Worm (Caenorhabditis elegans) whole organism, early embryonic: ENCODE data around the gene nlp-19.

Source experiments
- B0310.2 ChIP-seq: sonication (generic microtip); optimal IDR thresholded peaks from 2 replicates; lab custom pipeline; 2016; ENCODE audit warnings: mild to moderate bottlenecking, missing genetic modification characterization, missing compliant biosample characterization
- F13C5.2 ChIP-seq: sonication (generic microtip); optimal IDR thresholded peaks from 2 replicates; lab custom pipeline; 2017; ENCODE audit warnings: mild to moderate bottlenecking, missing genetic modification characterization, inconsistent platforms, missing compliant biosample characterization
- aly-1 ChIP-seq: sonication (generic microtip); optimal IDR thresholded peaks from 2 replicates; lab custom pipeline; 2016; ENCODE audit warnings: missing genetic modification characterization, missing compliant biosample characterization
- ama-1 ChIP-seq: fragments of 150-350 bp; optimal IDR thresholded peaks from 2 replicates; lab custom pipeline; 2014
- ceh-13 ChIP-seq: fragments of 200-800 bp; sonication (Bioruptor generic); optimal IDR thresholded peaks from 2 replicates; lab custom pipeline; 2018; ENCODE audit warnings: mild to moderate bottlenecking, missing genetic modification characterization, missing compliant biosample characterization
- ceh-36 ChIP-seq: sonication (generic microtip); optimal IDR thresholded peaks from 2 replicates; lab custom pipeline; 2016; ENCODE audit warnings: missing genetic modification characterization, inconsistent platforms, missing compliant biosample characterization
- ets-7 ChIP-seq: sonication (generic microtip); optimal IDR thresholded peaks from 2 replicates; lab custom pipeline; 2016; ENCODE audit warnings: missing genotype, missing genetic modification characterization, missing compliant biosample characterization
- flt-1 ChIP-seq: fragments of 200-800 bp; sonication (Bioruptor generic); IDR thresholded peaks from 2 replicates; pipeline ENCODE4 v1.3.6; 2022; ENCODE audit warnings: missing genetic modification characterization, missing compliant biosample characterization
- hmbx-1 ChIP-seq: sonication (generic microtip); optimal IDR thresholded peaks from 2 replicates; lab custom pipeline; 2016; ENCODE audit warnings: mild to moderate bottlenecking, missing genetic modification characterization, missing compliant biosample characterization
- hmg-4 ChIP-seq: fragments of 200-800 bp; sonication (Bioruptor generic); optimal IDR thresholded peaks from 2 replicates; lab custom pipeline; 2018; ENCODE audit warnings: mild to moderate bottlenecking, missing genetic modification characterization, missing compliant biosample characterization
- hnd-1 ChIP-seq: sonication (generic microtip); optimal IDR thresholded peaks from 2 replicates; lab custom pipeline; 2016; ENCODE audit warnings: missing genetic modification characterization, missing compliant biosample characterization
- pes-1 ChIP-seq: fragments of 200-800 bp; sonication (Bioruptor generic); IDR thresholded peaks from 2 replicates; pipeline ENCODE4 v1.3.6; 2022; ENCODE audit warnings: missing genetic modification reagents, missing genetic modification characterization, missing compliant biosample characterization
- scrt-1 ChIP-seq: fragments of 200-800 bp; sonication (Bioruptor generic); IDR thresholded peaks from 2 replicates; pipeline ENCODE4 v1.3.6; 2022; ENCODE audit warnings: missing genetic modification characterization, missing compliant biosample characterization
- sea-1 ChIP-seq: fragments of 200-800 bp; sonication (Bioruptor generic); conservative IDR thresholded peaks from 2 replicates; pipeline ENCODE4 v1.3.6; 2022; ENCODE audit warnings: missing genetic modification characterization, missing compliant biosample characterization
- tbx-11 ChIP-seq: fragments of 200-800 bp; sonication (Bioruptor generic); IDR thresholded peaks from 2 replicates; pipeline ENCODE4 v1.3.6; 2022; ENCODE audit warnings: missing genetic modification characterization, missing compliant biosample characterization
- tbx-37 ChIP-seq: fragments of 200-800 bp; sonication (Bioruptor generic); conservative IDR thresholded peaks from 2 replicates; pipeline ENCODE4 v1.3.6; 2022; ENCODE audit warnings: missing genetic modification reagents, missing genetic modification characterization, missing compliant biosample characterization
- tra-4 ChIP-seq: sonication (generic microtip); optimal IDR thresholded peaks from 2 replicates; lab custom pipeline; 2017; ENCODE audit warnings: missing genetic modification characterization, missing compliant biosample characterization

nlp-19 gene

ce11 chrX:10924031-10924430, 34.5 kb upstream of the nlp-19 start:
- TF ChIP-seq scrt-1: no peak
- no peak for TF ChIP-seq F13C5.2 (tag; lab: Kevin White, UChicago)
- TF ChIP-seq sea-1: no peak
- no peak for TF ChIP-seq flt-1 (GFP tag; lab: Robert Waterston, UW)
- no peak for TF ChIP-seq hnd-1 (tag; lab: Kevin White, UChicago)
- TF ChIP-seq aly-1 (tag; lab: Kevin White, UChicago): no peak
- TF ChIP-seq pes-1 (GFP tag; lab: Robert Waterston, UW): no peak
- no peak for TF ChIP-seq hmg-4 (GFP tag; lab: Kevin White, UChicago)
- no peak for TF ChIP-seq ceh-36 (tag; lab: Kevin White, UChicago)
- TF ChIP-seq tbx-11: no peak
- no peak for TF ChIP-seq ama-1 (lab: Kevin White, UChicago)
- no peak for TF ChIP-seq B0310.2
- TF ChIP-seq tbx-37: no peak
- TF ChIP-seq tra-4: no peak
- TF ChIP-seq ceh-13 (GFP tag; lab: Kevin White, UChicago): no peak

DNA sequence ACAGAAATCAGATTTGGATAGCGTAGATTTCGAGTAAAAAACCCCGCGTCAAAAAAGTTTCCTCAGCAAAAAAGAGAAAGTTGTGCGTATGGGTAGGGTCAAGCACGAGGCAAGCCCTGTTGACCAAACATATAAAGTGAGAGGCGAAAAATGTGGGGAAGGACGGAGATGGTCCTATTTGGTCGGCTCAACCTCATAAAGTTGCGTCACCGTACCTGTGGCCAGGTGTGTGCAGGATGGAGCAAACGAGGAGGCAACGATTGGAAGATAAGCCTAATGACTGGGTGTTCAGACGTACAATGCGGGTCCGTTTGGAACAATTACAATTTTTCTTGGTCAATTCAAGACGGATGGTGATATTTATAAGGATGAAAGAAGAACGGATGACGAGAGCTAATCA, 31.4 kb upstream of the nlp-19 start:
- TF ChIP-seq scrt-1: no peak
- peak; percentile 30 for TF ChIP-seq aly-1 (tag; lab: Kevin White, UChicago)
- TF ChIP-seq tra-4: no peak
- TF ChIP-seq ceh-13 (GFP tag; lab: Kevin White, UChicago): no peak
- no peak for TF ChIP-seq tbx-37
- no peak for TF ChIP-seq hmg-4 (GFP tag; lab: Kevin White, UChicago)
- TF ChIP-seq flt-1 (GFP tag; lab: Robert Waterston, UW): no peak
- no peak for TF ChIP-seq F13C5.2 (tag; lab: Kevin White, UChicago)

ce11 chrX:10928948-10929563, 29.5 kb upstream of the nlp-19 start, which contains the start of gene dgn-1:
dgn-1 (minus strand) TSS chrX:10928998.
- TF ChIP-seq aly-1 (tag; lab: Kevin White, UChicago) (no peak), ama-1 (lab: Kevin White, UChicago) (no peak), hmg-4 (GFP tag; lab: Kevin White, UChicago) (no peak), hmbx-1 (tag; lab: Kevin White, UChicago) (no peak), hnd-1 (tag; lab: Kevin White, UChicago) (no peak), ets-7 (tag; lab: Kevin White, UChicago) (no peak), tbx-11 (no peak), tbx-37 (no peak), ceh-36 (tag; lab: Kevin White, UChicago) (no peak), scrt-1 (no peak), F13C5.2 (tag; lab: Kevin White, UChicago) (no peak), ceh-13 (GFP tag; lab: Kevin White, UChicago) (no peak), sea-1 (no peak), flt-1 (GFP tag; lab: Robert Waterston, UW) (no peak), B0310.2 (no peak), pes-1 (GFP tag; lab: Robert Waterston, UW) (no peak)

- TF ChIP-seq pes-1 (GFP tag; lab: Robert Waterston, UW) (no peak), hmg-4 (GFP tag; lab: Kevin White, UChicago) (peak; percentile 18)
Observed at ce11 chrX:10932087-10932486, 26.4 kb upstream of the nlp-19 start.

DNA sequence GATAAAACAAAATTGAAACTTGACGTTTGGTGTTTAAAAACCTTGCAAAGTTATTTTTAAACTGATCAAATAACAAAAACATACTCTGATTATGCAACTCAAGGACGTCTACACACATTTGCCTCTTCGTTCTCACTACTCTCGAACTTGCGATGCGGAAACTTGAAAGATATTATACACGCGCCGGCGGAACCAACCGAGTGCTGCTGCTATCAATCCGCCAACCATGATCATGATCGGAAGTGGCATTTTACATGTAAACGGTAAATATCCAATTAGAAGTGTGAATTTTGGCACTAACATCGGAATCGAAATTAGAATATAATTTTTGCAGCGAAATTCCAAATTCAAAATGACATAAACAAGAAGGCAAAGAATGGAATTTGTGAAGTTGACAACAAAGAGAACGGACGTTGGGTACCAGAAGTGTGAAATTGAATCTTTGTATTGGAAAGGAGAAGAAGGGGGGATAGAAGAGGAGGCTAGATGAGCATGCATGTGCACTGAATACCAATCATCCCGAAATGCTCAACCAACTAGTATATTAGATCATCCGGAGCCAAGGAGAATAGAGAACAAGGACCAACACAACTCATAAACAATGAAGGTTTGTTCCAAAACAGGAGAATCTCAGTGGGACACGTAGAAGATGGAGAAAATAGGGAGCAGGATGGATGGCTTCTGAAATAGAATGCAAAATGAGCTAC, 25.1 kb upstream of the nlp-19 start:
- TF ChIP-seq hnd-1 (tag; lab: Kevin White, UChicago): no peak

- TF ChIP-seq hmg-4 (GFP tag; lab: Kevin White, UChicago) (no peak), hmbx-1 (tag; lab: Kevin White, UChicago) (no peak), flt-1 (GFP tag; lab: Robert Waterston, UW) (no peak), pes-1 (GFP tag; lab: Robert Waterston, UW) (no peak), tra-4 (no peak), ets-7 (tag; lab: Kevin White, UChicago) (no peak), scrt-1 (no peak), B0310.2 (no peak), ceh-36 (tag; lab: Kevin White, UChicago) (no peak), sea-1 (no peak)
Observed at ce11 chrX:10941255-10941654, 17.3 kb upstream of the nlp-19 start, which contains the start of gene pho-7. pho-7 (minus strand) TSS chrX:10941355.

ce11 chrX:10948852-10949251, 9.7 kb upstream of the nlp-19 start, which contains the start of gene T21B6.3:
T21B6.3 (minus strand) TSS chrX:10948952.
- TF ChIP-seq tra-4 (no peak), sea-1 (no peak), ceh-36 (tag; lab: Kevin White, UChicago) (no peak), hmg-4 (GFP tag; lab: Kevin White, UChicago) (no peak), B0310.2 (no peak), tbx-37 (no peak), scrt-1 (no peak)

DNA sequence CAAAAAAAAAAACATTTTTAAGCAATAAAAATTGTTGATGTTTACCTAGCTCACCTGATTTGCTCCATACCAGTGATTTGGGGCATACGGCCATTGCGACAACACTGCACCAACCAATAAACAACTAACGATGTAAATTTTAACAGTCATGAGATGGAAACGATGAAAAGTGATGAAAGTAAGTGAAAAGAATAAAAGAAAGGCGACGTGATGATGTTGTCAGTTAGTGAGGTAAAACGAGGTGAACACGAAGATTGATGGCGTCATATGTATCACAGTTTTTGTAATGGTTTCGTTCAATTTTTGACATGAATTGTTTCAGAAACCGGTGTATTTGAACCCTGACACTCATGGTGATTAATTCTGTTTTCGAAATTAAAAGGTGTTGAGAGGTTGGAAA, 7.4 kb upstream of the nlp-19 start, which contains the start of gene K09C8.7:
TSS of gene K09C8.7 (minus strand) at position 226 of the 400 bp plus-strand sequence.
- no peak for TF ChIP-seq hmg-4 (GFP tag; lab: Kevin White, UChicago)
- no peak for TF ChIP-seq aly-1 (tag; lab: Kevin White, UChicago)
- TF ChIP-seq hmbx-1 (tag; lab: Kevin White, UChicago): no peak
- TF ChIP-seq ama-1 (lab: Kevin White, UChicago): no peak
- TF ChIP-seq flt-1 (GFP tag; lab: Robert Waterston, UW): no peak
- TF ChIP-seq ets-7 (tag; lab: Kevin White, UChicago): no peak
- TF ChIP-seq tra-4: no peak
- TF ChIP-seq B0310.2: no peak
- no peak for TF ChIP-seq F13C5.2 (tag; lab: Kevin White, UChicago)
- no peak for TF ChIP-seq ceh-13 (GFP tag; lab: Kevin White, UChicago)
- TF ChIP-seq tbx-11: no peak
- no peak for TF ChIP-seq sea-1
- TF ChIP-seq ceh-36 (tag; lab: Kevin White, UChicago): no peak
- no peak for TF ChIP-seq hnd-1 (tag; lab: Kevin White, UChicago)
- TF ChIP-seq scrt-1: no peak
